Worm (Caenorhabditis elegans) whole organism, late embryonic: ENCODE results near the gene ZC404.16.

Experiments used
- ama-1 ChIP-seq: fragments of 150-350 bp; optimal IDR thresholded peaks from 2 replicates; lab custom pipeline; 2014
- ceh-14 ChIP-seq: sonication (generic microtip); optimal IDR thresholded peaks from 2 replicates; lab custom pipeline; 2016; ENCODE audit warnings: missing genotype, missing genetic modification characterization, missing compliant biosample characterization
- dmd-4 ChIP-seq: sonication (generic microtip); optimal IDR thresholded peaks from 2 replicates; lab custom pipeline; 2016; ENCODE audit warnings: borderline replicate concordance, missing genetic modification characterization, missing compliant biosample characterization
- fkh-10 ChIP-seq: fragments of 150-350 bp; optimal IDR thresholded peaks from 2 replicates; lab custom pipeline; 2014; ENCODE audit warnings: missing biosample characterization, missing genetic modification reagents, missing genetic modification characterization
- madf-2 ChIP-seq: sonication (generic microtip); optimal IDR thresholded peaks from 2 replicates; lab custom pipeline; 2017; ENCODE audit warnings: missing genetic modification characterization, missing compliant biosample characterization
- nfya-1 ChIP-seq: sonication (generic microtip); optimal IDR thresholded peaks from 2 replicates; lab custom pipeline; 2017; ENCODE audit warnings: missing genetic modification characterization, mild to moderate bottlenecking, missing compliant biosample characterization, antibody characterized with exemption, moderate library complexity
- pax-1 ChIP-seq: fragments of 150-350 bp; optimal IDR thresholded peaks from 2 replicates; lab custom pipeline; 2014; ENCODE audit warnings: missing biosample characterization, missing genetic modification characterization
- pqm-1 ChIP-seq: sonication (generic microtip); optimal IDR thresholded peaks from 2 replicates; lab custom pipeline; 2016; ENCODE audit warnings: missing genetic modification characterization, missing compliant biosample characterization
- pros-1 ChIP-seq: fragments of 150-350 bp; optimal IDR thresholded peaks from 2 replicates; lab custom pipeline; 2014; ENCODE audit warnings: missing biosample characterization, missing genetic modification reagents, missing genetic modification characterization
- tbx-2 ChIP-seq: sonication (generic microtip); optimal IDR thresholded peaks from 2 replicates; lab custom pipeline; 2016; ENCODE audit warnings: missing genetic modification characterization, missing compliant biosample characterization
- unc-3 ChIP-seq, 2 experiments: fragments of 200-800 bp in 1 of 2; sonication (Bioruptor generic) in 1 of 2; sonication (generic microtip) in 1 of 2; conservative IDR thresholded peaks in 1 of 2; optimal IDR thresholded peaks in 1 of 2; 2 replicates each; pipeline versions ENCODE4 v1.3.6 to Lab custom; 2016 to 2022; ENCODE audit warnings: missing compliant biosample characterization in 2 of 2, missing genetic modification characterization in 2 of 2, missing genetic modification reagents in 1 of 2

- TF ChIP-seq dmd-4 (tag; lab: Kevin White, UChicago) (no peak), ceh-14 (tag; lab: Kevin White, UChicago) (no peak), nfya-1 (tag; lab: Kevin White, UChicago) (peak; percentile 22), pros-1 (no peak), ama-1 (lab: Kevin White, UChicago) (no peak), unc-3 (GFP tag; conservative IDR thresholded peaks at IDR 0.05; lab: Robert Waterston, UW) (no peak), unc-3 (tag; optimal IDR thresholded peaks at IDR 0.05; lab: Kevin White, UChicago) (no peak), fkh-10 (GFP tag; lab: Kevin White, UChicago) (no peak), pax-1 (no peak), pqm-1 (tag; lab: Kevin White, UChicago) (no peak), tbx-2 (no peak), madf-2 (no peak)
Observed at ce11 chrV:6796894-6797293, 23.3 kb upstream of the ZC404.16 start.
